Worm (Caenorhabditis elegans) whole organism, L2 larva: ENCODE data around the gene unc-17.

Experiments used
- crh-2 ChIP-seq: sonication (generic microtip); optimal IDR thresholded peaks from 2 replicates; lab custom pipeline; 2017; ENCODE audit warnings: missing biosample characterization, missing genetic modification characterization
- sma-3 ChIP-seq: sonication (generic microtip); optimal IDR thresholded peaks from 2 replicates; lab custom pipeline; 2016; ENCODE audit warnings: missing genetic modification reagents, missing genetic modification characterization, missing compliant biosample characterization

ce11 chrIV:3568608-3569007 is 55.9 kb downstream of the unc-17 start, which contains the start of gene otpl-1:
- TF ChIP-seq sma-3 (GFP tag; lab: Kevin White, UChicago): no peak
- TF ChIP-seq crh-2 (tag; lab: Kevin White, UChicago): no peak
